Fruit fly (Drosophila melanogaster): ENCODE results near the gene Spn28B.

DNA sequence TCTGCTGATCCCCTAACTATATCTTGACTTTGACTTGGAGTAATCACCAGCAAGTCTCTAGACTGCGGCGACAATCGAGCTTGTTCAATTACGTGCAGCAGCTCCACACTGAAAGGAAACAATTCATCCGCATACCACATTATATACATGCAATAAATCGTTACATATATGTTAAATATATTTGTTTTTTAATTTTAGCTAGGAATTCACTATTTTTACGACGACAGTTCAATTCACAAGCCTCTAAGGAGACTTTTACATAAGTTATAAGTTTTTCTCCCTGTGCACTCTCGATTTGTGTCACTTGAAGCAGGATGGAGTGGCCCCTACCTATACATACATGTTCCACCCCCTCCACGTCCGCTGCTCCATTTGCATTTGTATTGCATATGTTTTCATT, 17.0 kb downstream of the Spn28B start:
- TF ChIP-seq CG8478 (optimal IDR thresholded peaks at IDR 0.05) = no peak
- no peak for TF ChIP-seq CTCF (optimal IDR thresholded peaks at IDR 0.05)

Measured in S2 (cell line).